Fruit fly (Drosophila melanogaster): ENCODE measurements around the gene CG31633.

CG31633 gene

dm6 chr2L:6644421-6645059 lies 11.6 kb downstream of the CG31633 start:
- TF ChIP-seq CG7045 (GFP tag; optimal IDR thresholded peaks at IDR 0.05) (no peak), bab1 (GFP tag; optimal IDR thresholded peaks at IDR 0.05) (no peak), pad (GFP tag; optimal IDR thresholded peaks at IDR 0.05) (no peak), CG33017 (tag; optimal IDR thresholded peaks at IDR 0.05) (no peak), CG11617 (GFP tag; optimal IDR thresholded peaks at IDR 0.05) (no peak), cnc (optimal IDR thresholded peaks at IDR 0.05) (no peak), CG7101 (tag; optimal IDR thresholded peaks at IDR 0.05) (no peak), cic (GFP tag; optimal IDR thresholded peaks at IDR 0.05) (peak; percentile 52), kay (GFP tag; ENCODE audit: borderline replicate concordance) (peak; percentile 99), CG14711 (tag; optimal IDR thresholded peaks at IDR 0.05) (no peak), tj (GFP tag; optimal IDR thresholded peaks at IDR 0.05) (peak; percentile 93), toe (GFP tag; optimal IDR thresholded peaks at IDR 0.05) (no peak), Clk (GFP tag; optimal IDR thresholded peaks at IDR 0.05) (no peak), Hr96 (GFP tag; optimal IDR thresholded peaks at IDR 0.05) (no peak), CG5204 (GFP tag; optimal IDR thresholded peaks at IDR 0.05) (no peak), Mnt (GFP tag; optimal IDR thresholded peaks at IDR 0.05) (peak; percentile 48), ovo (GFP tag; optimal IDR thresholded peaks at IDR 0.05) (no peak), CG12768 (GFP tag; optimal IDR thresholded peaks at IDR 0.05) (no peak), Crg-1 (GFP tag; optimal IDR thresholded peaks at IDR 0.05) (peak; percentile 19), CG1620 (GFP tag; optimal IDR thresholded peaks at IDR 0.05) (no peak)

dm6 chr2L:6643218-6643756 lies 12.8 kb downstream of the CG31633 start:
- TF ChIP-seq Mnt (GFP tag; optimal IDR thresholded peaks at IDR 0.05) (peak; percentile 7), Clk (GFP tag; optimal IDR thresholded peaks at IDR 0.05) (no peak), cic (GFP tag; optimal IDR thresholded peaks at IDR 0.05) (no peak), kay (GFP tag; ENCODE audit: borderline replicate concordance) (peak; percentile 37), bab1 (GFP tag; optimal IDR thresholded peaks at IDR 0.05) (no peak), CG12768 (GFP tag; optimal IDR thresholded peaks at IDR 0.05) (no peak), Crg-1 (GFP tag; optimal IDR thresholded peaks at IDR 0.05) (peak; percentile 4), cnc (optimal IDR thresholded peaks at IDR 0.05) (no peak), CG11617 (GFP tag; optimal IDR thresholded peaks at IDR 0.05) (no peak), tj (GFP tag; optimal IDR thresholded peaks at IDR 0.05) (peak; percentile 85)

- TF ChIP-seq CG14711 (tag; optimal IDR thresholded peaks at IDR 0.05) (no peak), CG5204 (GFP tag; optimal IDR thresholded peaks at IDR 0.05) (no peak), tj (GFP tag; optimal IDR thresholded peaks at IDR 0.05) (no peak), CG33017 (tag; optimal IDR thresholded peaks at IDR 0.05) (no peak), pad (GFP tag; optimal IDR thresholded peaks at IDR 0.05) (no peak), CG1620 (GFP tag; optimal IDR thresholded peaks at IDR 0.05) (no peak)
Measured at dm6 chr2L:6632307-6632706, 23.8 kb downstream of the CG31633 start, which contains the start of gene Oatp26F. TSS of gene Oatp26F (minus strand) at chr2L:6632407.

dm6 chr2L:6622642-6623162 lies 33.4 kb downstream of the CG31633 start, which contains the start of gene CG34345:
TSS of gene CG34345 (plus strand) at chr2L:6623112.
- peak; percentile 29 for TF ChIP-seq CG1620 (GFP tag; optimal IDR thresholded peaks at IDR 0.05)
- TF ChIP-seq Crg-1 (GFP tag; optimal IDR thresholded peaks at IDR 0.05) = no peak
- peak; percentile 3 for TF ChIP-seq CG14711 (tag; optimal IDR thresholded peaks at IDR 0.05)

- TF ChIP-seq tj (GFP tag; optimal IDR thresholded peaks at IDR 0.05) = peak; percentile 99
- no peak for TF ChIP-seq CG1620 (GFP tag; optimal IDR thresholded peaks at IDR 0.05)
Measured at dm6 chr2L:6622031-6622430, 34.1 kb downstream of the CG31633 start.

dm6 chr2L:6621600-6621999 lies 34.5 kb downstream of the CG31633 start, which contains the start of gene DIP-iota:
TSS of gene DIP-iota (minus strand) at chr2L:6621700.
- TF ChIP-seq CG1620 (GFP tag; optimal IDR thresholded peaks at IDR 0.05) (no peak), CG14711 (tag; optimal IDR thresholded peaks at IDR 0.05) (no peak), ovo (GFP tag; optimal IDR thresholded peaks at IDR 0.05) (no peak), Clk (GFP tag; optimal IDR thresholded peaks at IDR 0.05) (no peak), CG11617 (GFP tag; optimal IDR thresholded peaks at IDR 0.05) (no peak), toe (GFP tag; optimal IDR thresholded peaks at IDR 0.05) (no peak), CG7045 (GFP tag; optimal IDR thresholded peaks at IDR 0.05) (no peak), pad (GFP tag; optimal IDR thresholded peaks at IDR 0.05) (no peak), kay (GFP tag; ENCODE audit: borderline replicate concordance) (no peak), CG12768 (GFP tag; optimal IDR thresholded peaks at IDR 0.05) (no peak), Mnt (GFP tag; optimal IDR thresholded peaks at IDR 0.05) (no peak), tj (GFP tag; optimal IDR thresholded peaks at IDR 0.05) (no peak), bab1 (GFP tag; optimal IDR thresholded peaks at IDR 0.05) (no peak), Hr96 (GFP tag; optimal IDR thresholded peaks at IDR 0.05) (no peak), CG7101 (tag; optimal IDR thresholded peaks at IDR 0.05) (no peak), CG5204 (GFP tag; optimal IDR thresholded peaks at IDR 0.05) (no peak), cic (GFP tag; optimal IDR thresholded peaks at IDR 0.05) (no peak), CG33017 (tag; optimal IDR thresholded peaks at IDR 0.05) (no peak), Crg-1 (GFP tag; optimal IDR thresholded peaks at IDR 0.05) (no peak)
